Fruit fly (Drosophila melanogaster) whole organism, embryonic: ENCODE measurements around the gene CG33298.

Experiments
- Asciz ChIP-seq: fragments of 200-800 bp; sonication (Bioruptor generic); optimal IDR thresholded peaks from 2 replicates; lab custom pipeline; 2017; ENCODE audit warnings: missing biosample characterization, mild to moderate bottlenecking, missing genetic modification characterization, missing genetic modification reagents
- Atf-2 ChIP-seq: fragments of 200-800 bp; sonication (Bioruptor generic); optimal IDR thresholded peaks from 2 replicates; lab custom pipeline; 2016; ENCODE audit warnings: missing biosample characterization, missing genetic modification characterization
- B-H1 ChIP-seq: fragments of 200-800 bp; sonication (Bioruptor generic); IDR thresholded peaks from 3 replicates; pipeline ENCODE4 v1.3.6; 2022; ENCODE audit warnings: missing biosample characterization, missing genetic modification characterization
- CG10209 ChIP-seq: fragments of 200-800 bp; sonication (Bioruptor generic); optimal IDR thresholded peaks from 3 replicates; lab custom pipeline; 2017; ENCODE audit warnings: missing biosample characterization, mild to moderate bottlenecking, missing genetic modification characterization, missing genetic modification reagents
- CG10654 ChIP-seq: fragments of 200-800 bp; sonication (Bioruptor generic); optimal IDR thresholded peaks from 2 replicates; lab custom pipeline; 2016; ENCODE audit warnings: missing biosample characterization, missing genetic modification characterization
- CG11398 ChIP-seq: fragments of 200-800 bp; sonication (Bioruptor generic); optimal IDR thresholded peaks from 2 replicates; lab custom pipeline; 2016; ENCODE audit warnings: missing biosample characterization, missing genetic modification characterization
- CG12299 ChIP-seq: fragments of 200-800 bp; sonication (Bioruptor generic); optimal IDR thresholded peaks from 2 replicates; lab custom pipeline; 2018; ENCODE audit warnings: missing biosample characterization, mild to moderate bottlenecking, missing genetic modification characterization
- CG14441 ChIP-seq: fragments of 200-800 bp; sonication (Bioruptor generic); IDR thresholded peaks from 2 replicates; pipeline ENCODE4 v1.3.6; 2022; ENCODE audit warnings: missing biosample characterization, missing genetic modification characterization
- CG18262 ChIP-seq: fragments of 200-800 bp; optimal IDR thresholded peaks from 3 replicates; lab custom pipeline; 2019; ENCODE audit warnings: missing biosample characterization, mild to moderate bottlenecking, missing genetic modification characterization, moderate library complexity
- CG33557 ChIP-seq: fragments of 200-800 bp; sonication (Bioruptor generic); optimal IDR thresholded peaks from 2 replicates; lab custom pipeline; 2019; ENCODE audit warnings: missing biosample characterization, mild to moderate bottlenecking, missing genetic modification characterization, moderate library complexity
- CG6791 ChIP-seq: fragments of 200-800 bp; sonication (Bioruptor generic); IDR thresholded peaks from 3 replicates; pipeline ENCODE4 v1.3.6; 2022; ENCODE audit warnings: missing biosample characterization, missing genetic modification characterization; ENCODE audit not compliant: partially characterized antibody
- CG7357 ChIP-seq: fragments of 200-800 bp; sonication (Bioruptor generic); IDR thresholded peaks from 3 replicates; pipeline ENCODE4 v1.3.6; 2022; ENCODE audit warnings: missing biosample characterization, missing genetic modification characterization
- CG8944 ChIP-seq: fragments of 200-800 bp; sonication (Bioruptor generic); optimal IDR thresholded peaks from 3 replicates; lab custom pipeline; 2016; ENCODE audit warnings: missing biosample characterization, missing genetic modification characterization
- CG9437 ChIP-seq: fragments of 200-800 bp; sonication (Bioruptor generic); optimal IDR thresholded peaks from 2 replicates; lab custom pipeline; 2018; ENCODE audit warnings: missing biosample characterization, mild to moderate bottlenecking, missing genetic modification characterization
- CG9727 ChIP-seq: fragments of 200-800 bp; sonication (Bioruptor generic); optimal IDR thresholded peaks from 3 replicates; lab custom pipeline; 2017; ENCODE audit warnings: missing biosample characterization, mild to moderate bottlenecking, missing genetic modification characterization
- Camta ChIP-seq: fragments of 200-800 bp; sonication (Bioruptor generic); optimal IDR thresholded peaks from 2 replicates; lab custom pipeline; 2016; ENCODE audit warnings: missing biosample characterization, missing genetic modification characterization
- D ChIP-seq, 2 experiments: fragments of 200-800 bp in 1 of 2; fragments of >200 bp in 1 of 2; sonication (Bioruptor generic) in 1 of 2; optimal IDR thresholded peaks; 2 replicates in 1 of 2; 3 replicates in 1 of 2; lab custom pipeline; 2017; ENCODE audit warnings: mild to moderate bottlenecking in 1 of 2, missing biosample characterization in 1 of 2, missing genetic modification characterization in 1 of 2, missing genetic modification reagents in 1 of 2
- Deaf1 ChIP-seq: fragments of 200-800 bp; optimal IDR thresholded peaks from 3 replicates; lab custom pipeline; 2019; ENCODE audit warnings: missing biosample characterization, mild to moderate bottlenecking, missing genetic modification characterization, moderate library complexity
- Dip2 ChIP-seq: fragments of 200-800 bp; sonication (Bioruptor generic); IDR thresholded peaks from 2 replicates; pipeline ENCODE4 v1.3.6; 2022; ENCODE audit warnings: missing biosample characterization, missing genetic modification characterization
- Doc3 ChIP-seq: fragments of 200-800 bp; sonication (Bioruptor generic); IDR thresholded peaks from 3 replicates; pipeline ENCODE4 v1.3.6; 2022; ENCODE audit warnings: missing biosample characterization, missing genetic modification characterization; ENCODE audit not compliant: partially characterized antibody
- Dp ChIP-seq: fragments of 200-800 bp; sonication (Bioruptor generic); optimal IDR thresholded peaks from 2 replicates; lab custom pipeline; 2018; ENCODE audit warnings: missing biosample characterization, mild to moderate bottlenecking, missing genetic modification characterization, moderate library complexity
- Dref ChIP-seq: fragments of 200-800 bp; sonication (Bioruptor generic); IDR thresholded peaks from 2 replicates; pipeline ENCODE4 v1.3.6; 2022; ENCODE audit warnings: missing biosample characterization, missing genetic modification characterization
- Fer2 ChIP-seq: fragments of 200-800 bp; sonication (Bioruptor generic); optimal IDR thresholded peaks from 2 replicates; lab custom pipeline; 2018; ENCODE audit warnings: missing biosample characterization, mild to moderate bottlenecking, missing genetic modification characterization, moderate library complexity
- Gug ChIP-seq: fragments of 200-800 bp; sonication (Bioruptor generic); IDR thresholded peaks from 4 replicates; pipeline ENCODE4 v1.3.6; 2022; ENCODE audit warnings: missing biosample characterization, missing genetic modification characterization
- Hr39 ChIP-seq: fragments of >200 bp; optimal IDR thresholded peaks from 2 replicates; lab custom pipeline; 2017
- Mad ChIP-seq: fragments of 200-800 bp; sonication (Bioruptor generic); optimal IDR thresholded peaks from 2 replicates; lab custom pipeline; 2016; ENCODE audit warnings: missing biosample characterization, missing genetic modification characterization
- NfI ChIP-seq: fragments of 200-800 bp; sonication (Bioruptor generic); optimal IDR thresholded peaks from 3 replicates; lab custom pipeline; 2018; ENCODE audit warnings: missing biosample characterization, mild to moderate bottlenecking, missing genetic modification characterization, moderate library complexity
- Optix ChIP-seq: fragments of 200-800 bp; sonication (Bioruptor generic); IDR thresholded peaks from 3 replicates; pipeline ENCODE4 v1.3.6; 2022; ENCODE audit warnings: missing biosample characterization, missing genetic modification characterization
- PHDP ChIP-seq: fragments of 200-800 bp; sonication (Bioruptor generic); optimal IDR thresholded peaks from 3 replicates; lab custom pipeline; 2018; ENCODE audit warnings: missing biosample characterization, mild to moderate bottlenecking, missing genetic modification characterization, moderate library complexity
- Poxn ChIP-seq: fragments of 200-800 bp; sonication (Bioruptor generic); IDR thresholded peaks from 2 replicates; pipeline ENCODE4 v1.3.6; 2022; ENCODE audit warnings: missing biosample characterization, missing genetic modification characterization
- Sox102F ChIP-seq: fragments of 200-800 bp; sonication (Bioruptor generic); optimal IDR thresholded peaks from 2 replicates; lab custom pipeline; 2018; ENCODE audit warnings: missing biosample characterization, mild to moderate bottlenecking, missing genetic modification characterization, moderate library complexity
- YL-1 ChIP-seq: fragments of 200-800 bp; sonication (Bioruptor generic); optimal IDR thresholded peaks from 3 replicates; lab custom pipeline; 2017; ENCODE audit warnings: missing biosample characterization, mild to moderate bottlenecking, missing genetic modification characterization
- ara ChIP-seq: fragments of 200-800 bp; sonication (Bioruptor generic); IDR thresholded peaks from 2 replicates; pipeline ENCODE4 v1.3.6; 2022; ENCODE audit warnings: missing biosample characterization, missing genetic modification characterization
- cad ChIP-seq: fragments of >200 bp; optimal IDR thresholded peaks from 2 replicates; lab custom pipeline; 2017; ENCODE audit warnings: missing biosample characterization, missing genetic modification characterization
- ci ChIP-seq: fragments of 200-800 bp; sonication (Bioruptor generic); IDR thresholded peaks from 3 replicates; pipeline ENCODE4 v1.3.6; 2022; ENCODE audit warnings: missing biosample characterization, missing genetic modification characterization
- dimm ChIP-seq: fragments of 200-800 bp; sonication (Bioruptor generic); IDR thresholded peaks from 2 replicates; pipeline ENCODE4 v1.3.6; 2022; ENCODE audit warnings: missing biosample characterization, missing genetic modification characterization
- dysf ChIP-seq: fragments of 200-800 bp; sonication (Bioruptor generic); IDR thresholded peaks from 3 replicates; pipeline ENCODE4 v1.3.6; 2022; ENCODE audit warnings: missing biosample characterization, missing genetic modification characterization
- gem ChIP-seq: fragments of 200-800 bp; sonication (Bioruptor generic); optimal IDR thresholded peaks from 2 replicates; lab custom pipeline; 2019; ENCODE audit warnings: missing biosample characterization, mild to moderate bottlenecking, missing genetic modification characterization, moderate library complexity
- ham ChIP-seq: fragments of 200-800 bp; sonication (Bioruptor generic); IDR thresholded peaks from 2 replicates; pipeline ENCODE4 v1.3.6; 2022; ENCODE audit warnings: missing biosample characterization, missing genetic modification characterization
- her ChIP-seq: fragments of 200-800 bp; sonication (Bioruptor generic); optimal IDR thresholded peaks from 2 replicates; lab custom pipeline; 2016; ENCODE audit warnings: missing biosample characterization, missing genetic modification characterization
- hkb ChIP-seq, 2 experiments: fragments of 200-800 bp in 1 of 2; fragments of >200 bp in 1 of 2; sonication (Bioruptor generic) in 1 of 2; IDR thresholded peaks in 1 of 2; optimal IDR thresholded peaks in 1 of 2; 2 replicates each; pipeline versions ENCODE4 v1.3.6 to Lab custom; 2017 to 2022; ENCODE audit warnings: missing biosample characterization in 1 of 2, missing genetic modification characterization in 1 of 2
- ind ChIP-seq: fragments of 200-800 bp; sonication (Bioruptor generic); optimal IDR thresholded peaks from 3 replicates; lab custom pipeline; 2016; ENCODE audit warnings: missing biosample characterization, missing genetic modification characterization
- p53 ChIP-seq: fragments of 200-800 bp; sonication (Bioruptor generic); optimal IDR thresholded peaks from 2 replicates; lab custom pipeline; 2016; ENCODE audit warnings: missing biosample characterization, missing genetic modification characterization
- pum ChIP-seq: fragments of 200-800 bp; sonication (Bioruptor generic); optimal IDR thresholded peaks from 2 replicates; lab custom pipeline; 2016; ENCODE audit warnings: missing biosample characterization, missing genetic modification characterization
- sc ChIP-seq, 3 experiments: fragments of >200 bp in 2 of 3; fragments of 200-800 bp in 1 of 3; sonication (Bioruptor generic) in 1 of 3; optimal IDR thresholded peaks; 2 replicates in 2 of 3; 3 replicates in 1 of 3; lab custom pipeline; 2017; ENCODE audit warnings: mild to moderate bottlenecking in 1 of 3, missing biosample characterization in 1 of 3, missing genetic modification characterization in 1 of 3, missing genetic modification reagents in 1 of 3
- shn ChIP-seq: fragments of 200-800 bp; sonication (Bioruptor generic); optimal IDR thresholded peaks from 3 replicates; lab custom pipeline; 2016; ENCODE audit warnings: missing biosample characterization, missing genetic modification characterization
- wek ChIP-seq: fragments of 200-800 bp; sonication (Bioruptor generic); optimal IDR thresholded peaks from 3 replicates; lab custom pipeline; 2018; ENCODE audit warnings: missing biosample characterization, mild to moderate bottlenecking, missing genetic modification characterization, moderate library complexity
- zf30C ChIP-seq: fragments of 200-800 bp; sonication (Bioruptor generic); optimal IDR thresholded peaks from 3 replicates; lab custom pipeline; 2018; ENCODE audit warnings: missing biosample characterization, mild to moderate bottlenecking, missing genetic modification characterization

Gene CG33298

DNA sequence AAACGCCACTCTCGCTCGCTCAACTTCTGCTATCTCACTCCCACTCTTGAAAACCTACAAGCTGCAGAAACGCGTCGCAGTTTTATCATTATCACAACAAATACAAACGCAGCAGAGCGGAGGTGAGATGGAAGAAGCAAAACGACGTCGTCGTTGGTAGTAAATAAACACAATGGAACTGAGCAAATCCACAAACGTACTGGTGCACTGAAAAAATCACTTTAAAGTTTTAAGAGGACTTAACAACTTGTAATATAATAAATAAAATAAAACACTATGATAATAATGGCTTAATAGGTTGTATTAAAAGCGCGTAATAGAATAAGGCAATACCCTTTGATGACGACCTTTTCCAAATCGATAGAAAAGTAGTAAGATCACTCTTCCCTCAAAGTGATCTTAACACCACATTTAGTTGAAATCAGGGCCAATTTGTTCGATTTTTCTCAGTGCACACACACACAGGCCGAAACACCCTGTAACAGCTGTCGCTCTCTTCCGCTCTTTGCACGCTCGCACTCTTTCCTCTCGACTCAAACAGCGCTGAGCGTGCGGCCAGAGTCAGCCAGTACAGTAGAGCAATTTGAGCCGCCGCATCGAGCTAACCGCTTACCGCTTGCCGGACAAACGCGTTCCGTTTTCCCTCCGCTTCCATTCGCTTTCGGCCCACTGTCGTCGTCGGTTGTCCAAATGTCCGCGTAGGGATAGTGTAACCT lies 45.9 kb upstream of the CG33298 start (continued):
- TF ChIP-seq NfI (GFP tag; lab: Kevin White, UChicago) (peak; percentile 97), Deaf1 (peak; percentile 78), CG7357 (GFP tag; lab: Robert Waterston, UW) (peak; percentile 93), Dref (GFP tag; lab: Robert Waterston, UW) (no peak), her (GFP tag; lab: Kevin White, UChicago) (peak; percentile 67), CG9437 (peak; percentile 87), Poxn (GFP tag; lab: Robert Waterston, UW) (peak; percentile 85), dimm (GFP tag; lab: Robert Waterston, UW) (peak; percentile 84), zf30C (peak; percentile 100), shn (GFP tag; lab: Kevin White, UChicago) (peak; percentile 64), Atf-2 (GFP tag; lab: Kevin White, UChicago) (peak; percentile 90), CG12299 (tag; lab: Kevin White, UChicago) (peak; percentile 93), Fer2 (tag; lab: Kevin White, UChicago) (peak; percentile 89), Optix (GFP tag; lab: Robert Waterston, UW) (peak; percentile 95), CG11398 (GFP tag; lab: Kevin White, UChicago) (peak; percentile 34), Sox102F (GFP tag; lab: Kevin White, UChicago) (peak; percentile 88), PHDP (peak; percentile 93), YL-1 (GFP tag; lab: Kevin White, UChicago) (peak; percentile 94), B-H1 (peak; percentile 89), cad (no peak), Dp (GFP tag; lab: Kevin White, UChicago) (peak; percentile 7), ind (peak; percentile 95), Camta (peak; percentile 64), Mad (GFP tag; lab: Kevin White, UChicago) (peak; percentile 88), CG6791 (GFP tag; lab: Robert Waterston, UW) (peak; percentile 54; the same call in 1 of the 3 replicates), CG18262 (tag; lab: Kevin White, UChicago) (peak; percentile 98), dysf (GFP tag; lab: Robert Waterston, UW) (peak; percentile 98), wek (GFP tag; lab: Kevin White, UChicago) (peak; percentile 43), pum (peak; percentile 89), p53 (GFP tag; lab: Kevin White, UChicago) (no peak), CG10209 (GFP tag; lab: Kevin White, UChicago) (peak; percentile 98), Dip2 (GFP tag; lab: Robert Waterston, UW) (peak; percentile 68; the same call in 1 of the 2 replicates), ham (GFP tag; lab: Robert Waterston, UW) (peak; percentile 83), CG33557 (peak; percentile 98), sc (optimal IDR thresholded peaks at IDR 0.05; lab: Kevin White, UChicago) (no peak), sc (GFP tag; optimal IDR thresholded peaks at IDR 0.05; lab: Kevin White, UChicago) (peak; percentile 96), ci (GFP tag; lab: Robert Waterston, UW) (peak; percentile 92; the same call in 2 of the 3 replicates), hkb (optimal IDR thresholded peaks at IDR 0.05; lab: Kevin White, UChicago) (peak; percentile 53), hkb (GFP tag; IDR thresholded peaks at IDR 0.05; lab: Robert Waterston, UW) (peak; percentile 95), CG10654 (GFP tag; lab: Kevin White, UChicago) (peak; percentile 91), Doc3 (GFP tag; lab: Robert Waterston, UW) (no peak), CG8944 (peak; percentile 58), CG9727 (GFP tag; lab: Kevin White, UChicago) (peak; percentile 98), ara (GFP tag; lab: Robert Waterston, UW) (peak; percentile 95), Asciz (GFP tag; lab: Kevin White, UChicago) (peak; percentile 92), gem (tag; lab: Kevin White, UChicago) (peak; percentile 97), Hr39 (lab: Kevin White, UChicago) (no peak), D (optimal IDR thresholded peaks at IDR 0.05; lab: Kevin White, UChicago) (no peak), D (GFP tag; optimal IDR thresholded peaks at IDR 0.05; lab: Kevin White, UChicago) (peak; percentile 99), CG14441 (GFP tag; lab: Robert Waterston, UW) (peak; percentile 92), Gug (GFP tag; lab: Robert Waterston, UW) (peak; percentile 92)
